Worm (Caenorhabditis elegans) whole organism, young adult: Measurements from ENCODE around the gene ssna-1.

Experiments used
- B0035.1 ChIP-seq: sonication (generic microtip); optimal IDR thresholded peaks from 2 replicates; lab custom pipeline; 2016; ENCODE audit warnings: missing genetic modification characterization, mild to moderate bottlenecking, missing compliant biosample characterization, missing genotype, missing genetic modification reagents
- B0261.1 ChIP-seq: sonication (generic microtip); optimal IDR thresholded peaks from 2 replicates; lab custom pipeline; 2016; ENCODE audit warnings: mild to moderate bottlenecking, missing genetic modification characterization, moderate library complexity, missing compliant biosample characterization
- C17E4.6 ChIP-seq: fragments of 200-800 bp; sonication (Bioruptor generic); IDR thresholded peaks from 2 replicates; pipeline ENCODE4 v1.3.6; 2022; ENCODE audit warnings: missing genetic modification reagents, missing genetic modification characterization, missing compliant biosample characterization
- F52B5.7 ChIP-seq: sonication (generic microtip); optimal IDR thresholded peaks from 2 replicates; lab custom pipeline; 2016; ENCODE audit warnings: mild to moderate bottlenecking, missing genetic modification characterization, missing compliant biosample characterization
- F57A8.1 ChIP-seq: fragments of 200-800 bp; sonication (Bioruptor generic); optimal IDR thresholded peaks from 2 replicates; lab custom pipeline; 2018; ENCODE audit warnings: mild to moderate bottlenecking, missing genetic modification characterization, moderate library complexity, missing compliant biosample characterization
- K11D2.4 ChIP-seq: fragments of 200-800 bp; sonication (Bioruptor generic); IDR thresholded peaks from 2 replicates; pipeline ENCODE4 v1.3.6; 2022; ENCODE audit warnings: missing genetic modification reagents, missing genetic modification characterization, missing compliant biosample characterization
- K12H6.12 ChIP-seq: fragments of 200-800 bp; sonication (Bioruptor generic); optimal IDR thresholded peaks from 2 replicates; lab custom pipeline; 2018; ENCODE audit warnings: mild to moderate bottlenecking, missing genetic modification characterization, missing compliant biosample characterization
- T07F8.4 ChIP-seq: sonication (generic microtip); optimal IDR thresholded peaks from 2 replicates; lab custom pipeline; 2016; ENCODE audit warnings: mild to moderate bottlenecking, missing genetic modification characterization, moderate library complexity, missing compliant biosample characterization
- T26A5.8 ChIP-seq: sonication (generic microtip); optimal IDR thresholded peaks from 2 replicates; lab custom pipeline; 2016; ENCODE audit warnings: missing genetic modification characterization, missing compliant biosample characterization
- Y56A3A.18 ChIP-seq: fragments of 200-800 bp; sonication (Bioruptor generic); IDR thresholded peaks from 2 replicates; pipeline ENCODE4 v1.3.6; 2022; ENCODE audit warnings: missing genetic modification reagents, missing genetic modification characterization, missing compliant biosample characterization
- akir-1 ChIP-seq: fragments of 200-800 bp; sonication (Bioruptor generic); optimal IDR thresholded peaks from 2 replicates; lab custom pipeline; 2018; ENCODE audit warnings: mild to moderate bottlenecking, missing genetic modification characterization, moderate library complexity, missing compliant biosample characterization
- aptf-3 ChIP-seq: fragments of 200-800 bp; sonication (Bioruptor generic); IDR thresholded peaks from 2 replicates; pipeline ENCODE4 v1.3.6; 2022; ENCODE audit warnings: missing genetic modification characterization, missing compliant biosample characterization
- attf-3 ChIP-seq: fragments of 200-800 bp; sonication (Bioruptor generic); conservative IDR thresholded peaks from 2 replicates; pipeline ENCODE4 v1.3.6; 2022; ENCODE audit warnings: missing genetic modification reagents, missing genetic modification characterization, missing compliant biosample characterization
- bed-2 ChIP-seq: fragments of 200-800 bp; sonication (Bioruptor generic); IDR thresholded peaks from 2 replicates; pipeline ENCODE4 v1.3.6; 2022; ENCODE audit warnings: missing genetic modification reagents, missing genetic modification characterization, missing compliant biosample characterization
- ceh-100 ChIP-seq: fragments of 200-800 bp; sonication (Bioruptor generic); IDR thresholded peaks from 2 replicates; pipeline ENCODE4 v1.3.6; 2022; ENCODE audit warnings: missing genetic modification reagents, missing genetic modification characterization, missing compliant biosample characterization
- die-1 ChIP-seq: sonication (generic microtip); optimal IDR thresholded peaks from 2 replicates; lab custom pipeline; 2016; ENCODE audit warnings: missing genotype, mild to moderate bottlenecking, missing genetic modification characterization, missing compliant biosample characterization
- dox-1 ChIP-seq: fragments of 200-800 bp; sonication (Bioruptor generic); IDR thresholded peaks from 2 replicates; pipeline ENCODE4 v1.3.6; 2022; ENCODE audit warnings: missing genetic modification reagents, missing genetic modification characterization, missing compliant biosample characterization
- egl-18 ChIP-seq: fragments of 200-800 bp; sonication (Bioruptor generic); IDR thresholded peaks from 2 replicates; pipeline ENCODE4 v1.3.6; 2022; ENCODE audit warnings: missing genetic modification reagents, missing genetic modification characterization, missing compliant biosample characterization
- egrh-3 ChIP-seq: fragments of 200-800 bp; sonication (Bioruptor generic); IDR thresholded peaks from 2 replicates; pipeline ENCODE4 v1.3.6; 2022; ENCODE audit warnings: missing genetic modification reagents, missing genetic modification characterization, missing compliant biosample characterization
- fkh-3 ChIP-seq: sonication (generic microtip); optimal IDR thresholded peaks from 2 replicates; lab custom pipeline; 2016; ENCODE audit warnings: mild to moderate bottlenecking, missing genetic modification characterization, missing compliant biosample characterization
- hmg-20 ChIP-seq: fragments of 200-800 bp; sonication (Bioruptor generic); IDR thresholded peaks from 2 replicates; pipeline ENCODE4 v1.3.6; 2022; ENCODE audit warnings: missing genetic modification reagents, missing genetic modification characterization, missing compliant biosample characterization
- hsf-1 ChIP-seq: fragments of 200-800 bp; sonication (Bioruptor generic); IDR thresholded peaks from 2 replicates; pipeline ENCODE4 v1.3.6; 2022; ENCODE audit warnings: missing genetic modification reagents, missing genetic modification characterization, missing compliant biosample characterization
- lin-26 ChIP-seq: fragments of 200-800 bp; sonication (Bioruptor generic); IDR thresholded peaks from 2 replicates; pipeline ENCODE4 v1.3.6; 2022; ENCODE audit warnings: missing genetic modification reagents, missing genetic modification characterization, missing compliant biosample characterization
- lir-1 ChIP-seq: fragments of 200-800 bp; sonication (Bioruptor generic); conservative IDR thresholded peaks from 2 replicates; pipeline ENCODE4 v1.3.6; 2022; ENCODE audit warnings: missing genetic modification reagents, missing genetic modification characterization, missing compliant biosample characterization
- lsy-27 ChIP-seq: sonication (generic microtip); optimal IDR thresholded peaks from 2 replicates; lab custom pipeline; 2017; ENCODE audit warnings: missing genetic modification characterization, mild to moderate bottlenecking, missing compliant biosample characterization, antibody characterized with exemption, missing genotype, borderline replicate concordance; ENCODE audit not compliant: insufficient read depth
- madf-10 ChIP-seq: sonication (generic microtip); optimal IDR thresholded peaks from 2 replicates; lab custom pipeline; 2016; ENCODE audit warnings: mild to moderate bottlenecking, missing genetic modification characterization, missing compliant biosample characterization
- madf-8 ChIP-seq: fragments of 200-800 bp; sonication (Bioruptor generic); conservative IDR thresholded peaks from 2 replicates; pipeline ENCODE4 v1.3.6; 2022; ENCODE audit warnings: missing genetic modification reagents, missing genetic modification characterization, missing compliant biosample characterization
- mcd-1 ChIP-seq: fragments of 200-800 bp; sonication (Bioruptor generic); IDR thresholded peaks from 2 replicates; pipeline ENCODE4 v1.3.6; 2022; ENCODE audit warnings: missing genetic modification reagents, missing genetic modification characterization, missing compliant biosample characterization
- mes-4 ChIP-seq: sonication (generic microtip); optimal IDR thresholded peaks from 2 replicates; lab custom pipeline; 2016; ENCODE audit warnings: missing genotype, missing genetic modification characterization, missing compliant biosample characterization
- mxl-1 ChIP-seq: sonication (generic microtip); optimal IDR thresholded peaks from 2 replicates; lab custom pipeline; 2016; ENCODE audit warnings: missing genetic modification characterization, missing compliant biosample characterization
- nfyb-1 ChIP-seq: fragments of 200-800 bp; sonication (Bioruptor generic); IDR thresholded peaks from 2 replicates; pipeline ENCODE4 v1.3.6; 2022; ENCODE audit warnings: missing genetic modification reagents, missing genetic modification characterization, missing compliant biosample characterization
- rcor-1 ChIP-seq: fragments of 200-800 bp; sonication (Bioruptor generic); IDR thresholded peaks from 2 replicates; pipeline ENCODE4 v1.3.6; 2022; ENCODE audit warnings: missing genetic modification reagents, missing genetic modification characterization, missing compliant biosample characterization
- repo-1 ChIP-seq: sonication (generic microtip); optimal IDR thresholded peaks from 2 replicates; lab custom pipeline; 2017; ENCODE audit warnings: mild to moderate bottlenecking, missing genetic modification characterization, missing compliant biosample characterization
- rpc-1 ChIP-seq, 2 experiments: fragments of 150-350 bp in 1 of 2; sonication (generic microtip) in 1 of 2; optimal IDR thresholded peaks; 2 replicates each; lab custom pipeline; 2014 to 2018; ENCODE audit warnings: missing biosample characterization in 1 of 2, missing genetic modification characterization in 1 of 2, missing genetic modification reagents in 1 of 2, missing genotype in 1 of 2
- snpc-1.3 ChIP-seq: sonication (generic microtip); optimal IDR thresholded peaks from 2 replicates; lab custom pipeline; 2017; ENCODE audit warnings: missing genetic modification characterization, mild to moderate bottlenecking, missing compliant biosample characterization, antibody characterized with exemption, moderate library complexity, missing genotype, missing genetic modification reagents; ENCODE audit not compliant: insufficient read depth
- snpc-3.4 ChIP-seq: sonication (generic microtip); optimal IDR thresholded peaks from 2 replicates; lab custom pipeline; 2017; ENCODE audit warnings: missing genetic modification characterization, mild to moderate bottlenecking, missing compliant biosample characterization, antibody characterized with exemption, moderate library complexity, missing genotype, missing genetic modification reagents
- snpc-4 ChIP-seq, 5 experiments: fragments of 150-350 bp in 1 of 5; sonication (generic microtip) in 4 of 5; optimal IDR thresholded peaks; 2 replicates each; lab custom pipeline; 2014 to 2018; ENCODE audit warnings: missing genetic modification characterization in 5 of 5, missing biosample characterization in 3 of 5, antibody characterized with exemption in 2 of 5, mild to moderate bottlenecking in 2 of 5, missing compliant biosample characterization in 2 of 5, missing genotype in 2 of 5, moderate library complexity in 2 of 5, missing genetic modification reagents in 1 of 5
- somi-1 ChIP-seq: fragments of 200-800 bp; sonication (Bioruptor generic); optimal IDR thresholded peaks from 2 replicates; lab custom pipeline; 2018; ENCODE audit warnings: mild to moderate bottlenecking, missing genetic modification characterization, missing compliant biosample characterization
- sptf-2 ChIP-seq: fragments of 200-800 bp; sonication (Bioruptor generic); optimal IDR thresholded peaks from 2 replicates; lab custom pipeline; 2018; ENCODE audit warnings: mild to moderate bottlenecking, missing genetic modification characterization, missing compliant biosample characterization
- tlf-1 ChIP-seq: fragments of 200-800 bp; sonication (Bioruptor generic); optimal IDR thresholded peaks from 2 replicates; lab custom pipeline; 2018; ENCODE audit warnings: mild to moderate bottlenecking, missing genetic modification characterization, missing compliant biosample characterization
- unc-130 ChIP-seq: sonication (generic microtip); optimal IDR thresholded peaks from 2 replicates; lab custom pipeline; 2016; ENCODE audit warnings: missing genetic modification reagents, missing genetic modification characterization, missing compliant biosample characterization
- zim-3 ChIP-seq: sonication (generic microtip); optimal IDR thresholded peaks from 2 replicates; lab custom pipeline; 2017; ENCODE audit warnings: mild to moderate bottlenecking, missing genetic modification characterization, moderate library complexity, missing compliant biosample characterization
- ztf-18 ChIP-seq: sonication (generic microtip); optimal IDR thresholded peaks from 2 replicates; lab custom pipeline; 2016; ENCODE audit warnings: missing genotype, mild to moderate bottlenecking, missing genetic modification characterization, missing compliant biosample characterization
- ztf-28 ChIP-seq: fragments of 200-800 bp; sonication (Bioruptor generic); IDR thresholded peaks from 2 replicates; pipeline ENCODE4 v1.3.6; 2022; ENCODE audit warnings: missing genetic modification reagents, missing genetic modification characterization, missing compliant biosample characterization

ssna-1 gene

ce11 chrIV:387283-388048, 418 bp upstream of the ssna-1 start (continued):
- TF ChIP-seq snpc-3.4 (tag; lab: Kevin White, UChicago) (peak; percentile 42), madf-8 (GFP tag; lab: Robert Waterston, UW) (0 out of 2 replicates have a peak, but pooled peaks have one; percentile 15), ceh-100 (GFP tag; lab: Robert Waterston, UW) (0 out of 2 replicates have a peak, but pooled peaks have one; percentile 14), dox-1 (GFP tag; lab: Robert Waterston, UW) (no peak), T26A5.8 (no peak), aptf-3 (GFP tag; lab: Robert Waterston, UW) (no peak; the same call in 1 of the 2 replicates), egl-18 (GFP tag; lab: Robert Waterston, UW) (no peak), nfyb-1 (no peak), akir-1 (GFP tag; lab: Kevin White, UChicago) (no peak), lsy-27 (no peak), egrh-3 (GFP tag; lab: Robert Waterston, UW) (peak; percentile 61; the same call in 1 of the 2 replicates), madf-10 (tag; lab: Kevin White, UChicago) (no peak), rpc-1 (optimal IDR thresholded peaks at IDR 0.05; lab: Kevin White, UChicago) (no peak), rpc-1 (tag; optimal IDR thresholded peaks at IDR 0.05; lab: Kevin White, UChicago) (no peak), bed-2 (no peak)
- TF ChIP-seq, all 124 proteins: peak for 15

ce11 chrIV:390279-390678, 2.4 kb downstream of the ssna-1 start, which contains the start of the genes ears-2 and uncp-18:
ears-2 (minus strand) TSS chrIV:390468.
uncp-18 (plus strand) TSS chrIV:390560.
- TF ChIP-seq tlf-1 (GFP tag; lab: Kevin White, UChicago) (peak; percentile 87), snpc-1.3 (peak; percentile 82), B0035.1 (tag; lab: Kevin White, UChicago) (peak; percentile 50), zim-3 (tag; lab: Kevin White, UChicago) (peak; percentile 79), snpc-4 (GFP tag; optimal IDR thresholded peaks at IDR 0.05; lab: Kevin White, UChicago) (peak; percentile 43), snpc-4 (tag; optimal IDR thresholded peaks at IDR 0.05; lab: Kevin White, UChicago) (peak; percentile 58 to 88 (median 74)), die-1 (tag; lab: Kevin White, UChicago) (peak; percentile 62), ceh-100 (GFP tag; lab: Robert Waterston, UW) (peak; percentile 97), sptf-2 (GFP tag; lab: Kevin White, UChicago) (peak; percentile 95), nfyb-1 (peak; percentile 90), lir-1 (GFP tag; lab: Robert Waterston, UW) (peak; percentile 75), B0261.1 (peak; percentile 22), ztf-18 (peak; percentile 63), K11D2.4 (GFP tag; lab: Robert Waterston, UW) (peak; percentile 81), mcd-1 (peak; percentile 89), attf-3 (GFP tag; lab: Robert Waterston, UW) (peak; percentile 77), C17E4.6 (peak; percentile 72; the same call in 1 of the 2 replicates), mes-4 (tag; lab: Kevin White, UChicago) (no peak), ztf-28 (GFP tag; lab: Robert Waterston, UW) (peak; percentile 90), hsf-1 (GFP tag; lab: Robert Waterston, UW) (peak; percentile 65), mxl-1 (tag; lab: Kevin White, UChicago) (peak; percentile 24), hmg-20 (GFP tag; lab: Robert Waterston, UW) (peak; percentile 49; the same call in 1 of the 2 replicates), rcor-1 (peak; percentile 87), somi-1 (GFP tag; lab: Kevin White, UChicago) (peak; percentile 66), madf-8 (GFP tag; lab: Robert Waterston, UW) (0 out of 2 replicates have a peak, but pooled peaks have one; percentile 22), akir-1 (GFP tag; lab: Kevin White, UChicago) (peak; percentile 68), lin-26 (GFP tag; lab: Robert Waterston, UW) (peak; percentile 67; the same call in 1 of the 2 replicates), F52B5.7 (peak; percentile 80), unc-130 (GFP tag; lab: Kevin White, UChicago) (peak; percentile 94), T07F8.4 (tag; lab: Kevin White, UChicago) (peak; percentile 74), K12H6.12 (peak; percentile 81), F57A8.1 (GFP tag; lab: Kevin White, UChicago) (peak; percentile 32), repo-1 (tag; lab: Kevin White, UChicago) (peak; percentile 39), fkh-3 (tag; lab: Kevin White, UChicago) (peak; percentile 5), Y56A3A.18 (GFP tag; lab: Robert Waterston, UW) (no peak)
